Worm (Caenorhabditis elegans): ENCODE data around the gene pfn-3.

ce11 chrX:1125426-1125825 lies 45.0 kb upstream of the pfn-3 start, which contains the start of gene lmp-2:
- TF ChIP-seq unc-62 (GFP tag; optimal IDR thresholded peaks at IDR 0.05) (no peak), ceh-82 (tag; optimal IDR thresholded peaks at IDR 0.05) (no peak), ama-1 (optimal IDR thresholded peaks at IDR 0.05) (no peak), nhr-237 (tag; optimal IDR thresholded peaks at IDR 0.05) (no peak), tbx-2 (tag; optimal IDR thresholded peaks at IDR 0.05) (no peak), elt-3 (tag; optimal IDR thresholded peaks at IDR 0.05) (no peak), nhr-47 (tag; optimal IDR thresholded peaks at IDR 0.05) (no peak), irx-1 (tag; optimal IDR thresholded peaks at IDR 0.05) (no peak)

Data from whole organism, L1 larva.